Worm (Caenorhabditis elegans) whole organism, L1 larva: ENCODE results near the gene tag-65.
A peak's percentile ranks its signal among the peaks of the same experiment; 100 is the strongest.

ENCODE experiments used
- C04F5.9 ChIP-seq: sonication (generic microtip); optimal IDR thresholded peaks from 2 replicates; lab custom pipeline; 2016; ENCODE audit warnings: missing genetic modification characterization, missing compliant biosample characterization
- C16A3.4 ChIP-seq: fragments of 150-350 bp; optimal IDR thresholded peaks from 2 replicates; lab custom pipeline; 2014; ENCODE audit warnings: missing biosample characterization, missing genetic modification characterization
- C34B4.2 ChIP-seq: sonication (generic microtip); optimal IDR thresholded peaks from 2 replicates; lab custom pipeline; 2017; ENCODE audit warnings: mild to moderate bottlenecking, missing genetic modification characterization, missing compliant biosample characterization
- aha-1 ChIP-seq: fragments of 150-350 bp; optimal IDR thresholded peaks from 2 replicates; lab custom pipeline; 2014; ENCODE audit warnings: missing biosample characterization, missing genetic modification characterization
- alr-1 ChIP-seq: fragments of 200-800 bp; sonication (Bioruptor generic); optimal IDR thresholded peaks from 2 replicates; lab custom pipeline; 2018; ENCODE audit warnings: borderline replicate concordance, mild to moderate bottlenecking, missing genetic modification characterization, missing compliant biosample characterization
- aly-2 ChIP-seq: fragments of 150-350 bp; optimal IDR thresholded peaks from 2 replicates; lab custom pipeline; 2014; ENCODE audit warnings: missing biosample characterization, missing genetic modification characterization
- ama-1 ChIP-seq: fragments of 150-350 bp; optimal IDR thresholded peaks from 2 replicates; lab custom pipeline; 2014
- ceh-8 ChIP-seq: fragments of 200-800 bp; sonication (Bioruptor generic); optimal IDR thresholded peaks from 2 replicates; lab custom pipeline; 2018; ENCODE audit warnings: mild to moderate bottlenecking, missing genetic modification characterization, moderate library complexity, missing compliant biosample characterization
- ceh-82 ChIP-seq, 3 experiments: fragments of 150-350 bp in 1 of 3; sonication (generic microtip) in 2 of 3; optimal IDR thresholded peaks; 2 replicates each; lab custom pipeline; 2014 to 2017; ENCODE audit warnings: missing biosample characterization in 3 of 3, missing genetic modification characterization in 3 of 3
- dsc-1 ChIP-seq: sonication (generic microtip); optimal IDR thresholded peaks from 2 replicates; lab custom pipeline; 2016; ENCODE audit warnings: mild to moderate bottlenecking, missing genetic modification characterization, missing compliant biosample characterization
- efl-1 ChIP-seq, 4 experiments: fragments of 150-350 bp; optimal IDR thresholded peaks in 3 of 4; peaks in 1 of 4; 1 replicate in 1 of 4; 2 replicates in 3 of 4; lab custom pipeline; 2014; ENCODE audit warnings: missing biosample characterization in 2 of 4, missing genetic modification characterization in 2 of 4, missing genetic modification reagents in 2 of 4
- egl-13 ChIP-seq: sonication (generic microtip); optimal IDR thresholded peaks from 2 replicates; lab custom pipeline; 2016; ENCODE audit warnings: missing genotype, missing genetic modification reagents, missing genetic modification characterization, missing compliant biosample characterization
- elt-2 ChIP-seq: sonication (generic microtip); optimal IDR thresholded peaks from 2 replicates; lab custom pipeline; 2016; ENCODE audit warnings: missing genetic modification characterization, mild to moderate bottlenecking, inconsistent platforms, missing compliant biosample characterization, missing genetic modification reagents
- elt-3 ChIP-seq, 6 experiments: fragments of 150-350 bp in 1 of 6; sonication (generic microtip); optimal IDR thresholded peaks; 2 replicates each; lab custom pipeline; 2017 to 2018; ENCODE audit warnings: missing biosample characterization in 6 of 6, missing genetic modification characterization in 6 of 6, inconsistent platforms in 1 of 6
- fkh-10 ChIP-seq: sonication (generic microtip); optimal IDR thresholded peaks from 2 replicates; lab custom pipeline; 2017; ENCODE audit warnings: missing biosample characterization, missing genetic modification reagents, missing genetic modification characterization
- fkh-4 ChIP-seq: sonication (generic microtip); optimal IDR thresholded peaks from 2 replicates; lab custom pipeline; 2016; ENCODE audit warnings: missing compliant biosample characterization, missing genetic modification characterization, borderline replicate concordance
- fkh-8 ChIP-seq: sonication (generic microtip); optimal IDR thresholded peaks from 2 replicates; lab custom pipeline; 2016; ENCODE audit warnings: mild to moderate bottlenecking, missing genetic modification characterization, missing compliant biosample characterization
- hlh-4 ChIP-seq: sonication (generic microtip); optimal IDR thresholded peaks from 2 replicates; lab custom pipeline; 2016; ENCODE audit warnings: mild to moderate bottlenecking, missing genetic modification characterization, missing compliant biosample characterization
- lin-14 ChIP-seq: fragments of 200-800 bp; sonication (Bioruptor generic); optimal IDR thresholded peaks from 2 replicates; lab custom pipeline; 2018; ENCODE audit warnings: mild to moderate bottlenecking, missing genetic modification characterization, moderate library complexity, missing compliant biosample characterization
- lir-3 ChIP-seq: sonication (generic microtip); optimal IDR thresholded peaks from 2 replicates; lab custom pipeline; 2016; ENCODE audit warnings: mild to moderate bottlenecking, missing genetic modification characterization, moderate library complexity, missing compliant biosample characterization; ENCODE audit not compliant: poor library complexity
- mab-9 ChIP-seq: fragments of 200-800 bp; sonication (Bioruptor generic); IDR thresholded peaks from 2 replicates; pipeline ENCODE4 v1.3.6; 2022; ENCODE audit warnings: missing genetic modification reagents, missing genetic modification characterization, missing compliant biosample characterization
- mdl-1 ChIP-seq, 2 experiments: fragments of 150-350 bp; optimal IDR thresholded peaks; 2 replicates each; lab custom pipeline; 2014 to 2017; ENCODE audit warnings: missing biosample characterization in 2 of 2, missing genetic modification characterization in 2 of 2, inconsistent platforms in 1 of 2
- mep-1 ChIP-seq: fragments of 150-350 bp; optimal IDR thresholded peaks from 2 replicates; lab custom pipeline; 2014; ENCODE audit warnings: missing biosample characterization, missing genetic modification characterization
- nhr-11 ChIP-seq: fragments of 150-350 bp; optimal IDR thresholded peaks from 2 replicates; lab custom pipeline; 2014; ENCODE audit warnings: missing biosample characterization, missing genetic modification characterization
- nhr-12 ChIP-seq: sonication (generic microtip); optimal IDR thresholded peaks from 2 replicates; lab custom pipeline; 2017; ENCODE audit warnings: missing biosample characterization, missing genetic modification characterization
- nhr-20 ChIP-seq: sonication (generic microtip); optimal IDR thresholded peaks from 2 replicates; lab custom pipeline; 2016; ENCODE audit warnings: mild to moderate bottlenecking, missing genetic modification characterization, missing compliant biosample characterization
- nhr-28 ChIP-seq: fragments of 150-350 bp; optimal IDR thresholded peaks from 2 replicates; lab custom pipeline; 2014; ENCODE audit warnings: missing biosample characterization, missing genetic modification characterization
- nhr-47 ChIP-seq: sonication (generic microtip); optimal IDR thresholded peaks from 2 replicates; lab custom pipeline; 2016; ENCODE audit warnings: mild to moderate bottlenecking, missing genetic modification characterization, moderate library complexity, missing compliant biosample characterization
- nhr-76 ChIP-seq: sonication (generic microtip); optimal IDR thresholded peaks from 2 replicates; lab custom pipeline; 2017; ENCODE audit warnings: missing biosample characterization, missing genetic modification characterization
- nhr-90 ChIP-seq: sonication (generic microtip); optimal IDR thresholded peaks from 2 replicates; lab custom pipeline; 2016; ENCODE audit warnings: mild to moderate bottlenecking, missing genetic modification characterization, missing compliant biosample characterization; ENCODE audit not compliant: poor library complexity
- pag-3 ChIP-seq: sonication (generic microtip); optimal IDR thresholded peaks from 2 replicates; lab custom pipeline; 2017; ENCODE audit warnings: missing genetic modification characterization, mild to moderate bottlenecking, missing compliant biosample characterization, antibody characterized with exemption, borderline replicate concordance; ENCODE audit not compliant: insufficient read depth
- pax-3 ChIP-seq: fragments of 200-800 bp; sonication (Bioruptor generic); optimal IDR thresholded peaks from 2 replicates; lab custom pipeline; 2018; ENCODE audit warnings: mild to moderate bottlenecking, missing genetic modification characterization, moderate library complexity, missing compliant biosample characterization
- pqm-1 ChIP-seq: sonication (generic microtip); optimal IDR thresholded peaks from 3 replicates; lab custom pipeline; 2017; ENCODE audit warnings: missing biosample characterization, missing genetic modification characterization
- rnt-1 ChIP-seq: sonication (generic microtip); optimal IDR thresholded peaks from 2 replicates; lab custom pipeline; 2016; ENCODE audit warnings: mild to moderate bottlenecking, missing genetic modification characterization, moderate library complexity, missing compliant biosample characterization
- skn-1 ChIP-seq: fragments of 150-350 bp; optimal IDR thresholded peaks from 2 replicates; lab custom pipeline; 2014; ENCODE audit warnings: missing biosample characterization, missing genetic modification characterization
- snpc-4 ChIP-seq: fragments of 150-350 bp; optimal IDR thresholded peaks from 2 replicates; lab custom pipeline; 2014; ENCODE audit warnings: missing biosample characterization, missing genetic modification characterization
- swsn-7 ChIP-seq: sonication (generic microtip); optimal IDR thresholded peaks from 2 replicates; lab custom pipeline; 2016; ENCODE audit warnings: missing genetic modification characterization, missing compliant biosample characterization
- tbx-2 ChIP-seq: sonication (generic microtip); optimal IDR thresholded peaks from 2 replicates; lab custom pipeline; 2016; ENCODE audit warnings: missing genetic modification characterization, missing compliant biosample characterization
- unc-86 ChIP-seq: sonication (generic microtip); optimal IDR thresholded peaks from 2 replicates; lab custom pipeline; 2016; ENCODE audit warnings: missing genetic modification characterization, missing compliant biosample characterization
- vab-15 ChIP-seq: sonication (generic microtip); optimal IDR thresholded peaks from 2 replicates; lab custom pipeline; 2017; ENCODE audit warnings: missing genotype, mild to moderate bottlenecking, missing genetic modification characterization, missing compliant biosample characterization
- ztf-11 ChIP-seq, 2 experiments: sonication (generic microtip); optimal IDR thresholded peaks; 2 replicates each; lab custom pipeline; 2016 to 2017; ENCODE audit warnings: missing genetic modification characterization in 2 of 2, missing biosample characterization in 1 of 2, missing compliant biosample characterization in 1 of 2
- ztf-4 ChIP-seq: fragments of 150-350 bp; optimal IDR thresholded peaks from 2 replicates; lab custom pipeline; 2014; ENCODE audit warnings: missing biosample characterization, missing genetic modification characterization

tag-65 gene

ce11 chrV:13652322-13652721 lies 26.1 kb downstream of the tag-65 start:
- TF ChIP-seq swsn-7 (tag; lab: Kevin White, UChicago) (no peak), elt-2 (tag; lab: Kevin White, UChicago) (no peak), pax-3 (tag; lab: Kevin White, UChicago) (no peak), C16A3.4 (tag; lab: Kevin White, UChicago) (no peak), ceh-8 (no peak), mab-9 (GFP tag; lab: Robert Waterston, UW) (no peak), ztf-11 (tag; optimal IDR thresholded peaks at IDR 0.05; lab: Kevin White, UChicago) (no peak)

ce11 chrV:13650800-13651199 lies 27.6 kb downstream of the tag-65 start:
- no peak for TF ChIP-seq rnt-1
- no peak for TF ChIP-seq alr-1 (tag; lab: Kevin White, UChicago)
- TF ChIP-seq skn-1 (tag; lab: Kevin White, UChicago) = no peak
- TF ChIP-seq tbx-2 = no peak
- TF ChIP-seq nhr-11 = no peak
- no peak for TF ChIP-seq elt-3 (tag; optimal IDR thresholded peaks at IDR 0.05; lab: Kevin White, UChicago)
- TF ChIP-seq C04F5.9 (tag; lab: Kevin White, UChicago) = no peak
- TF ChIP-seq fkh-10 (GFP tag; lab: Kevin White, UChicago) = no peak
- no peak for TF ChIP-seq fkh-8
- no peak for TF ChIP-seq pag-3
- TF ChIP-seq dsc-1 = no peak
- no peak for TF ChIP-seq unc-86
- no peak for TF ChIP-seq mep-1
- TF ChIP-seq lin-14 (GFP tag; lab: Kevin White, UChicago) = no peak

- TF ChIP-seq C34B4.2 (tag; lab: Kevin White, UChicago) = no peak
- TF ChIP-seq fkh-4 = no peak
- TF ChIP-seq ceh-82 (tag; optimal IDR thresholded peaks at IDR 0.05; lab: Kevin White, UChicago) = no peak
- TF ChIP-seq ceh-8 = no peak
- no peak for TF ChIP-seq nhr-20 (tag; lab: Kevin White, UChicago)
- TF ChIP-seq hlh-4 (tag; lab: Kevin White, UChicago) = no peak
- no peak for TF ChIP-seq ama-1 (lab: Kevin White, UChicago)
- no peak for TF ChIP-seq aha-1
- TF ChIP-seq aly-2 (tag; lab: Kevin White, UChicago) = no peak
- no peak for TF ChIP-seq lin-14 (GFP tag; lab: Kevin White, UChicago)
- TF ChIP-seq mab-9 (GFP tag; lab: Robert Waterston, UW) = no peak
- no peak for TF ChIP-seq vab-15 (tag; lab: Kevin White, UChicago)
- TF ChIP-seq pax-3 (tag; lab: Kevin White, UChicago) = peak; percentile 20
- TF ChIP-seq unc-86 = no peak
- TF ChIP-seq nhr-90 (tag; lab: Kevin White, UChicago) = peak; percentile 33
- TF ChIP-seq nhr-28 (tag; lab: Kevin White, UChicago) = no peak
- TF ChIP-seq nhr-76 (tag; lab: Kevin White, UChicago) = no peak
- peak; percentile 29 for TF ChIP-seq ztf-4 (tag; lab: Kevin White, UChicago)
- TF ChIP-seq mep-1 = no peak
- no peak for TF ChIP-seq mdl-1 (tag; optimal IDR thresholded peaks at IDR 0.05; lab: Kevin White, UChicago)
- TF ChIP-seq nhr-47 (tag; lab: Kevin White, UChicago) = no peak
- TF ChIP-seq fkh-10 (GFP tag; lab: Kevin White, UChicago) = no peak
- no peak for TF ChIP-seq nhr-12 (tag; lab: Kevin White, UChicago)
- peak in 1 of 2 experiments; percentile 16 for TF ChIP-seq efl-1 (optimal IDR thresholded peaks at IDR 0.05; lab: Kevin White, UChicago)
- TF ChIP-seq efl-1 (GFP tag; optimal IDR thresholded peaks at IDR 0.05 in 1 of 2; lab: Kevin White, UChicago) = peak in 1 of 2 experiments; percentile 91
- TF ChIP-seq rnt-1 = no peak
- TF ChIP-seq snpc-4 (tag; lab: Kevin White, UChicago) = no peak
- no peak for TF ChIP-seq pqm-1
- TF ChIP-seq egl-13 (tag; lab: Kevin White, UChicago) = no peak
- TF ChIP-seq lir-3 (tag; lab: Kevin White, UChicago) = no peak
- TF ChIP-seq ztf-11 (tag; optimal IDR thresholded peaks at IDR 0.05; lab: Kevin White, UChicago) = no peak
- no peak for TF ChIP-seq C16A3.4 (tag; lab: Kevin White, UChicago)
Observed at ce11 chrV:13649730-13650349, 28.5 kb downstream of the tag-65 start, which contains the start of gene H37A05.4. Gene H37A05.4, minus strand, starts transcription at chrV:13649780.
